Worm (Caenorhabditis elegans): Measurements from ENCODE around the gene nhr-34.

The nhr-34 gene

DNA sequence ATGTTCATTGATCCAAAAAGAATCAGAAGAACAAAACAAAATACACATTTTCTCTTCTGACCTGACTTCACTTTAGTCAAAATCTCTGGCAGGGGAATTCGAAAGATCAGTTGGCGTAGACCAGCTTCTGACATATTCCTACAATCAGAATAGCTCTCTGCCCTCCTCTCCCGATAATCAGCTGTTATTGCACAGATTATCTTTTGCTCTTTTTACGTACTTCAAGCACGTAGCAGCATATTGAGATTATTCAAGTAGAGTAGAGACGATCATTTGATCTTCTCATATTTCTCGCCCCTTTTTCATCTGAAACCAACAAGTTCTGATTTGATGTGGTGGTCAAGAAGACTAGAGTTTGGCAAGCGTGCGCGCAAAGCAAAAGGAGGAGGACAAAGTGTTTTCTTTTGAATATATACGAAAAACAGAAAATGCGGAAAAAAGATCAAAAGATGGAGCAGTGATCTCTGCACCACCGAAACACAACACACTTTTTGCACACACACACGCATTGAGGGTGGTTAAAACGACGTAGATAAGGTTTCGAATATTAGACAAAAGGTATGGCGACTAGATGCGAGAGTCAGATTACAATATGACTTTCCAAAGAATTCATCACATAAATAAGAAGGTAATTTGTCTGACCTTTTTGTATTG lies 1.7 kb downstream of the nhr-34 start (continued):
- TF ChIP-seq zag-1 (tag; optimal IDR thresholded peaks at IDR 0.05) = no peak
- no peak for TF ChIP-seq nhr-102 (tag; optimal IDR thresholded peaks at IDR 0.05)
- no peak for TF ChIP-seq lsy-2 (tag; optimal IDR thresholded peaks at IDR 0.05)
- no peak for TF ChIP-seq lin-38 (GFP tag; IDR thresholded peaks at IDR 0.05)

DNA sequence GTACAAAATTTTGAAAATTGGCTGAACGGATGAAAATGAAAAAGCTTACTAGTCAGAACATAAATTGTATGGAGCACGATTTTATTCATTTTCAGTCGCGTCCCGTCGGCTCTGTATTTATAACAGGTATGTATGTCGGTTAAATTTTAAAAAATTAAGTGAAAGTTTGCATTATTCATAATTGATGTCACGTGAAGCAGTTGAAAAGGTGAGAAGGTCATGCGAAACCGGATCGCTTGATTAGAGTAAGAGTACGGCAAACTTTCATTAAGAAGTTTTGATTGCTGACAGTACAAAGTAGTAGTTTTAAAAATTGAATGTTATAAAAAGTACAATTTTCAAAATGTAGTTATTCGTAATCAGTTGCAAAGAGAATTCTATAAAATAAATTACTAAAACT lies 2.3 kb downstream of the nhr-34 start:
- peak in 1 of 2 experiments; percentile 84 for TF ChIP-seq unc-62 (GFP tag; optimal IDR thresholded peaks at IDR 0.05 in 1 of 2)
- TF ChIP-seq unc-62 (tag; optimal IDR thresholded peaks at IDR 0.05) = no peak
- TF ChIP-seq ceh-44 (GFP tag; IDR thresholded peaks at IDR 0.05) = no peak

DNA sequence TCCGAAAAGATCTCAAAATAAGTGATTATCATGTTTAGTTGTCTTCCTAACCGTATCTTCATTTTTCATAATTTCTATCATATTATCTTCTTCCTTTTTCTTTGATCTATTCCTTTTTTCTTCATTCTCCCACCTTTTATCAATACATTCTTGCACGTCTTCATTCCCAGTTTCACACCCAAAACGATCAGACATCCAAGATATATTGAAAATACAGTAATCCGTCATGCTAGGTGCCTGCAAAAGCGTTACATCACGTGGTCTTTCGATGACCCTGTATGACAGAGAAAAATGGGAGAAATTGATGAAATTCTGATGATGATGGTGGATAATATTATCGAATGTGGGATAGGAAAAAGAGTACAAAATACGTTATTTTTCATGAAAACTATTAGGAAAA lies 3.0 kb downstream of the nhr-34 start:
- TF ChIP-seq dmd-6 (GFP tag; IDR thresholded peaks at IDR 0.05) (peak; percentile 59), nhr-237 (tag; optimal IDR thresholded peaks at IDR 0.05) (no peak), gei-8 (GFP tag; optimal IDR thresholded peaks at IDR 0.05) (peak; percentile 38), mdt-29 (GFP tag; IDR thresholded peaks at IDR 0.05) (no peak), nhr-28 (tag; optimal IDR thresholded peaks at IDR 0.05) (peak; percentile 82), lin-39 (tag; optimal IDR thresholded peaks at IDR 0.05) (no peak), saeg-2 (GFP tag; IDR thresholded peaks at IDR 0.05) (no peak), ama-1 (optimal IDR thresholded peaks at IDR 0.05) (no peak), cey-2 (tag; optimal IDR thresholded peaks at IDR 0.05; ENCODE audit: borderline replicate concordance, insufficient read depth) (peak; percentile 53), mxl-3 (GFP tag; optimal IDR thresholded peaks at IDR 0.05) (peak; percentile 7), madf-9 (GFP tag; conservative IDR thresholded peaks at IDR 0.05) (no peak), nhr-48 (tag; optimal IDR thresholded peaks at IDR 0.05) (peak; percentile 32), hlh-30 (tag; optimal IDR thresholded peaks at IDR 0.05; ENCODE audit: insufficient read depth) (peak; percentile 71), lin-13 (GFP tag; optimal IDR thresholded peaks at IDR 0.05) (no peak), aha-1 (tag) (peak; percentile 97), lin-29 (GFP tag; IDR thresholded peaks at IDR 0.05) (no peak), ceh-32 (tag; optimal IDR thresholded peaks at IDR 0.05; ENCODE audit: poor library complexity) (no peak), zfp-3 (GFP tag; conservative IDR thresholded peaks at IDR 0.05) (no peak), skn-1 (tag; optimal IDR thresholded peaks at IDR 0.05) (no peak), unc-62 (GFP tag; optimal IDR thresholded peaks at IDR 0.05 in 1 of 2) (peak in 1 of 2 experiments; percentile 66), unc-62 (tag; optimal IDR thresholded peaks at IDR 0.05) (no peak), hlh-11 (tag; optimal IDR thresholded peaks at IDR 0.05) (peak; percentile 73), lsy-2 (tag; optimal IDR thresholded peaks at IDR 0.05) (peak in 1 of 2 experiments; percentile 82), lir-3 (tag; optimal IDR thresholded peaks at IDR 0.05) (no peak), mdl-1 (tag; optimal IDR thresholded peaks at IDR 0.05) (peak in 1 of 2 experiments; percentile 80)

DNA sequence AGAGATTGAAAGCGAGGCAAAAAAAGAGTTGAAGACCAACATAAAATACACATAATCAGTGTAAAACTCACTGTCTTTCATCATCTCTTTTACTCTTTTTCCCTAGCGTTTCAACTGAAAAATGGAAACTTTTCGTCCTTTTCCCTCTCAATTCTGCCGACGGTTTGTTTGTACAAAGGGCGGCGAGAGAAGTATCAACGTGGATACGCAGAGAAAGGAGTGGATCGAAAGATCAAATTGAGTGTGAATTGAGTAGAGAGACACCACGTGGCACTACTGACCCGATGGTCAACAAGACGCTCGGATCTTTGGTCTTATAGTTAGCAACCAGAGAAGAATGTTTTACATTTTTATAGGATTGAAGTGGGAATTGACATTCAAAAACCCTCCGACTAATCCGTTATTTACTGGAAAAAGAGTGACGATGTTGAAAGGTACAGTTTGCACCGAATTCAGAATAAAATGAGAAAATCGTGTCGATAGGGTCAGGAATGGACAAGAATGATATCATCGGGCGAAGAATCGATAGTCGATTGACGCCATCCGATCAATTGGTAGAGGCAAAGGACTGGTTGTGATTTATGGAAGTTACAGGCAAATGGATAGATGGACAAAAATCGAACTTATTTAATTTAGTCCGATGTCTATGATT lies 4.3 kb downstream of the nhr-34 start:
- TF ChIP-seq mep-1 (tag; optimal IDR thresholded peaks at IDR 0.05) (peak; percentile 71), madf-9 (GFP tag; conservative IDR thresholded peaks at IDR 0.05) (no peak), egl-27 (tag; optimal IDR thresholded peaks at IDR 0.05) (no peak), daf-12 (tag; optimal IDR thresholded peaks at IDR 0.05) (no peak), lin-13 (GFP tag; optimal IDR thresholded peaks at IDR 0.05) (no peak), mes-2 (tag; optimal IDR thresholded peaks at IDR 0.05; ENCODE audit: poor library complexity, severe bottlenecking) (peak; percentile 5), nhr-111 (GFP tag; optimal IDR thresholded peaks at IDR 0.05) (no peak), Y48G9A.11 (GFP tag; IDR thresholded peaks at IDR 0.05) (no peak), lir-3 (tag; optimal IDR thresholded peaks at IDR 0.05) (no peak), lsy-2 (tag; optimal IDR thresholded peaks at IDR 0.05) (peak in 1 of 2 experiments; percentile 68), D1046.2 (GFP tag; IDR thresholded peaks at IDR 0.05) (no peak), ctbp-1 (GFP tag; IDR thresholded peaks at IDR 0.05) (no peak), lin-38 (GFP tag; IDR thresholded peaks at IDR 0.05) (no peak), F37D6.2 (tag; optimal IDR thresholded peaks at IDR 0.05) (no peak), ama-1 (optimal IDR thresholded peaks at IDR 0.05) (no peak), nhr-11 (tag; optimal IDR thresholded peaks at IDR 0.05) (peak; percentile 24), pqm-1 (tag; optimal IDR thresholded peaks at IDR 0.05) (peak; percentile 79), ztf-7 (tag; optimal IDR thresholded peaks at IDR 0.05) (no peak), nhr-102 (tag; optimal IDR thresholded peaks at IDR 0.05) (no peak), daf-19 (GFP tag; conservative IDR thresholded peaks at IDR 0.05) (no peak), ceh-82 (tag; optimal IDR thresholded peaks at IDR 0.05) (no peak), mxl-3 (GFP tag; optimal IDR thresholded peaks at IDR 0.05) (peak; percentile 86), T20F7.1 (GFP tag; optimal IDR thresholded peaks at IDR 0.05) (no peak)

All from whole organism, L4 larva.